Worm (Caenorhabditis elegans) whole organism, L1 larva: ENCODE results near the gene lido-5.
A peak's percentile ranks its signal among the peaks of the same experiment; 100 is the strongest.

ENCODE experiments used
- C34B4.2 ChIP-seq: sonication (generic microtip); optimal IDR thresholded peaks from 2 replicates; lab custom pipeline; 2017; ENCODE audit warnings: mild to moderate bottlenecking, missing genetic modification characterization, missing compliant biosample characterization
- F16B12.6 ChIP-seq: fragments of 150-350 bp; optimal IDR thresholded peaks from 2 replicates; lab custom pipeline; 2014; ENCODE audit warnings: missing biosample characterization, missing genetic modification characterization
- Y116A8C.19 ChIP-seq: sonication (generic microtip); optimal IDR thresholded peaks from 2 replicates; lab custom pipeline; 2016; ENCODE audit warnings: missing compliant biosample characterization, missing genetic modification characterization, borderline replicate concordance
- aha-1 ChIP-seq: fragments of 150-350 bp; optimal IDR thresholded peaks from 2 replicates; lab custom pipeline; 2014; ENCODE audit warnings: missing biosample characterization, missing genetic modification characterization
- alr-1 ChIP-seq: fragments of 200-800 bp; sonication (Bioruptor generic); optimal IDR thresholded peaks from 2 replicates; lab custom pipeline; 2018; ENCODE audit warnings: borderline replicate concordance, mild to moderate bottlenecking, missing genetic modification characterization, missing compliant biosample characterization
- aly-2 ChIP-seq: fragments of 150-350 bp; optimal IDR thresholded peaks from 2 replicates; lab custom pipeline; 2014; ENCODE audit warnings: missing biosample characterization, missing genetic modification characterization
- ceh-8 ChIP-seq: fragments of 200-800 bp; sonication (Bioruptor generic); optimal IDR thresholded peaks from 2 replicates; lab custom pipeline; 2018; ENCODE audit warnings: mild to moderate bottlenecking, missing genetic modification characterization, moderate library complexity, missing compliant biosample characterization
- ceh-88 ChIP-seq: fragments of 200-800 bp; sonication (Bioruptor generic); IDR thresholded peaks from 2 replicates; pipeline ENCODE4 v1.3.6; 2022; ENCODE audit warnings: missing genetic modification characterization, missing compliant biosample characterization
- dpl-1 ChIP-seq, 3 experiments: fragments of 150-350 bp in 2 of 3; sonication (generic microtip) in 1 of 3; optimal IDR thresholded peaks; 2 replicates each; lab custom pipeline; 2014 to 2017; ENCODE audit warnings: missing biosample characterization in 3 of 3, missing genetic modification characterization in 3 of 3, missing genetic modification reagents in 3 of 3
- egl-13 ChIP-seq: sonication (generic microtip); optimal IDR thresholded peaks from 2 replicates; lab custom pipeline; 2016; ENCODE audit warnings: missing genotype, missing genetic modification reagents, missing genetic modification characterization, missing compliant biosample characterization
- elt-2 ChIP-seq: sonication (generic microtip); optimal IDR thresholded peaks from 2 replicates; lab custom pipeline; 2016; ENCODE audit warnings: missing genetic modification characterization, mild to moderate bottlenecking, inconsistent platforms, missing compliant biosample characterization, missing genetic modification reagents
- elt-3 ChIP-seq, 6 experiments: fragments of 150-350 bp in 1 of 6; sonication (generic microtip); optimal IDR thresholded peaks; 2 replicates each; lab custom pipeline; 2017 to 2018; ENCODE audit warnings: missing biosample characterization in 6 of 6, missing genetic modification characterization in 6 of 6, inconsistent platforms in 1 of 6
- ets-5 ChIP-seq: fragments of 200-800 bp; sonication (Bioruptor generic); IDR thresholded peaks from 2 replicates; pipeline ENCODE4 v1.3.6; 2022; ENCODE audit warnings: missing genetic modification characterization, missing compliant biosample characterization
- fkh-10 ChIP-seq: sonication (generic microtip); optimal IDR thresholded peaks from 2 replicates; lab custom pipeline; 2017; ENCODE audit warnings: missing biosample characterization, missing genetic modification reagents, missing genetic modification characterization
- fkh-4 ChIP-seq: sonication (generic microtip); optimal IDR thresholded peaks from 2 replicates; lab custom pipeline; 2016; ENCODE audit warnings: missing compliant biosample characterization, missing genetic modification characterization, borderline replicate concordance
- fkh-8 ChIP-seq: sonication (generic microtip); optimal IDR thresholded peaks from 2 replicates; lab custom pipeline; 2016; ENCODE audit warnings: mild to moderate bottlenecking, missing genetic modification characterization, missing compliant biosample characterization
- grh-1 ChIP-seq: fragments of 200-800 bp; sonication (Bioruptor generic); IDR thresholded peaks from 2 replicates; pipeline ENCODE4 v1.3.6; 2022; ENCODE audit warnings: missing genetic modification reagents, missing genetic modification characterization, missing compliant biosample characterization
- irx-1 ChIP-seq: sonication (generic microtip); optimal IDR thresholded peaks from 2 replicates; lab custom pipeline; 2016; ENCODE audit warnings: missing genetic modification characterization, missing compliant biosample characterization
- isw-1 ChIP-seq: fragments of 200-800 bp; sonication (Bioruptor generic); IDR thresholded peaks from 2 replicates; pipeline ENCODE4 v1.3.6; 2022; ENCODE audit warnings: missing genetic modification characterization, missing compliant biosample characterization
- jun-1 ChIP-seq: fragments of 150-350 bp; optimal IDR thresholded peaks from 2 replicates; lab custom pipeline; 2014; ENCODE audit warnings: missing biosample characterization, missing genetic modification reagents, missing genetic modification characterization
- lin-13 ChIP-seq: fragments of 150-350 bp; optimal IDR thresholded peaks from 2 replicates; lab custom pipeline; 2014; ENCODE audit warnings: missing biosample characterization, missing genetic modification reagents, missing genetic modification characterization
- lin-39 ChIP-seq: fragments of 150-350 bp; optimal IDR thresholded peaks from 2 replicates; lab custom pipeline; 2014; ENCODE audit warnings: missing biosample characterization, missing genetic modification reagents, missing genetic modification characterization
- lsy-2 ChIP-seq, 2 experiments: fragments of 150-350 bp; optimal IDR thresholded peaks; 2 replicates each; lab custom pipeline; 2014; ENCODE audit warnings: missing biosample characterization in 2 of 2, missing genetic modification characterization in 2 of 2
- mep-1 ChIP-seq: fragments of 150-350 bp; optimal IDR thresholded peaks from 2 replicates; lab custom pipeline; 2014; ENCODE audit warnings: missing biosample characterization, missing genetic modification characterization
- nhr-12 ChIP-seq: sonication (generic microtip); optimal IDR thresholded peaks from 2 replicates; lab custom pipeline; 2017; ENCODE audit warnings: missing biosample characterization, missing genetic modification characterization
- nhr-20 ChIP-seq: sonication (generic microtip); optimal IDR thresholded peaks from 2 replicates; lab custom pipeline; 2016; ENCODE audit warnings: mild to moderate bottlenecking, missing genetic modification characterization, missing compliant biosample characterization
- nhr-237 ChIP-seq: fragments of 150-350 bp; optimal IDR thresholded peaks from 2 replicates; lab custom pipeline; 2014; ENCODE audit warnings: missing biosample characterization, missing genetic modification characterization
- nhr-28 ChIP-seq: fragments of 150-350 bp; optimal IDR thresholded peaks from 2 replicates; lab custom pipeline; 2014; ENCODE audit warnings: missing biosample characterization, missing genetic modification characterization
- nhr-71 ChIP-seq: sonication (generic microtip); optimal IDR thresholded peaks from 2 replicates; lab custom pipeline; 2016; ENCODE audit warnings: mild to moderate bottlenecking, missing genetic modification characterization, moderate library complexity, missing compliant biosample characterization
- nhr-77 ChIP-seq: fragments of 150-350 bp; optimal IDR thresholded peaks from 2 replicates; lab custom pipeline; 2014; ENCODE audit warnings: missing biosample characterization, missing genetic modification characterization
- nhr-84 ChIP-seq: sonication (generic microtip); optimal IDR thresholded peaks from 2 replicates; lab custom pipeline; 2017; ENCODE audit warnings: missing biosample characterization, missing genetic modification characterization
- nhr-90 ChIP-seq: sonication (generic microtip); optimal IDR thresholded peaks from 2 replicates; lab custom pipeline; 2016; ENCODE audit warnings: mild to moderate bottlenecking, missing genetic modification characterization, missing compliant biosample characterization; ENCODE audit not compliant: poor library complexity
- pag-3 ChIP-seq: sonication (generic microtip); optimal IDR thresholded peaks from 2 replicates; lab custom pipeline; 2017; ENCODE audit warnings: missing genetic modification characterization, mild to moderate bottlenecking, missing compliant biosample characterization, antibody characterized with exemption, borderline replicate concordance; ENCODE audit not compliant: insufficient read depth
- pqm-1 ChIP-seq: sonication (generic microtip); optimal IDR thresholded peaks from 3 replicates; lab custom pipeline; 2017; ENCODE audit warnings: missing biosample characterization, missing genetic modification characterization
- snpc-4 ChIP-seq: fragments of 150-350 bp; optimal IDR thresholded peaks from 2 replicates; lab custom pipeline; 2014; ENCODE audit warnings: missing biosample characterization, missing genetic modification characterization
- sptf-1 ChIP-seq: fragments of 150-350 bp; optimal IDR thresholded peaks from 2 replicates; lab custom pipeline; 2014; ENCODE audit warnings: missing biosample characterization, missing genetic modification characterization
- swsn-7 ChIP-seq: sonication (generic microtip); optimal IDR thresholded peaks from 2 replicates; lab custom pipeline; 2016; ENCODE audit warnings: missing genetic modification characterization, missing compliant biosample characterization
- tlp-1 ChIP-seq: fragments of 150-350 bp; optimal IDR thresholded peaks from 2 replicates; lab custom pipeline; 2014; ENCODE audit warnings: missing biosample characterization, missing genetic modification characterization
- unc-130 ChIP-seq: fragments of 150-350 bp; optimal IDR thresholded peaks from 2 replicates; lab custom pipeline; 2017; ENCODE audit warnings: missing biosample characterization, missing genetic modification characterization, inconsistent platforms
- unc-98 ChIP-seq: fragments of 200-800 bp; sonication (Bioruptor generic); IDR thresholded peaks from 2 replicates; pipeline ENCODE4 v1.3.6; 2022; ENCODE audit warnings: missing genetic modification characterization, missing compliant biosample characterization
- xbp-1 ChIP-seq: sonication (generic microtip); optimal IDR thresholded peaks from 2 replicates; lab custom pipeline; 2016; ENCODE audit warnings: missing genetic modification characterization, missing compliant biosample characterization
- zag-1 ChIP-seq: fragments of 150-350 bp; optimal IDR thresholded peaks from 2 replicates; lab custom pipeline; 2014; ENCODE audit warnings: missing biosample characterization, missing genetic modification characterization
- ztf-11 ChIP-seq, 2 experiments: sonication (generic microtip); optimal IDR thresholded peaks; 2 replicates each; lab custom pipeline; 2016 to 2017; ENCODE audit warnings: missing genetic modification characterization in 2 of 2, missing biosample characterization in 1 of 2, missing compliant biosample characterization in 1 of 2
- ztf-4 ChIP-seq: fragments of 150-350 bp; optimal IDR thresholded peaks from 2 replicates; lab custom pipeline; 2014; ENCODE audit warnings: missing biosample characterization, missing genetic modification characterization

Gene lido-5

ce11 chrX:17062165-17062564, 48.3 kb downstream of the lido-5 start (continued):
- TF ChIP-seq ztf-4 (tag; lab: Kevin White, UChicago) = no peak
- peak; percentile 71 for TF ChIP-seq fkh-4 (tag; lab: Kevin White, UChicago)
- TF ChIP-seq C34B4.2 (tag; lab: Kevin White, UChicago) = no peak
- no peak for TF ChIP-seq aly-2 (tag; lab: Kevin White, UChicago)
- TF ChIP-seq swsn-7 (tag; lab: Kevin White, UChicago) = no peak
- TF ChIP-seq nhr-28 (tag; lab: Kevin White, UChicago) = no peak
- peak; percentile 66 for TF ChIP-seq nhr-20 (tag; lab: Kevin White, UChicago)
- no peak for TF ChIP-seq nhr-84 (tag; lab: Kevin White, UChicago)
- no peak for TF ChIP-seq isw-1 (GFP tag; lab: Robert Waterston, UW)
- no peak for TF ChIP-seq jun-1 (tag; lab: Kevin White, UChicago)
- peak; percentile 78 for TF ChIP-seq nhr-71 (tag; lab: Kevin White, UChicago)
- no peak for TF ChIP-seq egl-13
- TF ChIP-seq ceh-88 (GFP tag; lab: Robert Waterston, UW) = no peak
- TF ChIP-seq lin-13 = no peak
- TF ChIP-seq pqm-1 (tag; lab: Kevin White, UChicago) = no peak
- peak in 2 of 6 experiments; percentile 69 to 95 for TF ChIP-seq elt-3 (tag; optimal IDR thresholded peaks at IDR 0.05; lab: Kevin White, UChicago)
- no peak for TF ChIP-seq sptf-1 (tag; lab: Kevin White, UChicago)
- no peak for TF ChIP-seq ets-5
- TF ChIP-seq mep-1 (tag; lab: Kevin White, UChicago) = peak; percentile 6
- TF ChIP-seq ztf-11 (tag; optimal IDR thresholded peaks at IDR 0.05; lab: Kevin White, UChicago) = no peak
- TF ChIP-seq nhr-12 (tag; lab: Kevin White, UChicago) = no peak
- no peak for TF ChIP-seq fkh-8 (tag; lab: Kevin White, UChicago)
- no peak for TF ChIP-seq nhr-237 (tag; lab: Kevin White, UChicago)
- TF ChIP-seq irx-1 (tag; lab: Kevin White, UChicago) = no peak
- TF ChIP-seq fkh-10 (GFP tag; lab: Kevin White, UChicago) = no peak
- no peak for TF ChIP-seq Y116A8C.19 (tag; lab: Kevin White, UChicago)
- TF ChIP-seq aha-1 (tag; lab: Kevin White, UChicago) = no peak
- TF ChIP-seq grh-1 (GFP tag; lab: Robert Waterston, UW) = no peak; the same call in 1 of the 2 replicates
- no peak for TF ChIP-seq nhr-77 (tag; lab: Kevin White, UChicago)
- no peak for TF ChIP-seq alr-1
- peak; percentile 24 for TF ChIP-seq unc-130 (tag; lab: Kevin White, UChicago)
- TF ChIP-seq tlp-1 (tag; lab: Kevin White, UChicago) = no peak
- TF ChIP-seq ceh-8 (GFP tag; lab: Kevin White, UChicago) = no peak
- no peak for TF ChIP-seq pag-3
- TF ChIP-seq lsy-2 (tag; optimal IDR thresholded peaks at IDR 0.05; lab: Kevin White, UChicago) = peak in 1 of 2 experiments; percentile 22
- TF ChIP-seq elt-2 = no peak
- no peak for TF ChIP-seq xbp-1 (tag; lab: Kevin White, UChicago)
- no peak for TF ChIP-seq F16B12.6 (tag; lab: Kevin White, UChicago)
- no peak for TF ChIP-seq dpl-1 (GFP tag; optimal IDR thresholded peaks at IDR 0.05; lab: Kevin White, UChicago)
- no peak for TF ChIP-seq snpc-4 (tag; lab: Kevin White, UChicago)
- no peak for TF ChIP-seq lin-39 (tag; lab: Kevin White, UChicago)
- TF ChIP-seq nhr-90 = peak; percentile 9
- no peak for TF ChIP-seq zag-1 (tag; lab: Kevin White, UChicago)
- TF ChIP-seq unc-98 (GFP tag; lab: Robert Waterston, UW) = no peak
